Fruit fly (Drosophila melanogaster): ENCODE results near the gene Muc68D.

Muc68D gene

DNA sequence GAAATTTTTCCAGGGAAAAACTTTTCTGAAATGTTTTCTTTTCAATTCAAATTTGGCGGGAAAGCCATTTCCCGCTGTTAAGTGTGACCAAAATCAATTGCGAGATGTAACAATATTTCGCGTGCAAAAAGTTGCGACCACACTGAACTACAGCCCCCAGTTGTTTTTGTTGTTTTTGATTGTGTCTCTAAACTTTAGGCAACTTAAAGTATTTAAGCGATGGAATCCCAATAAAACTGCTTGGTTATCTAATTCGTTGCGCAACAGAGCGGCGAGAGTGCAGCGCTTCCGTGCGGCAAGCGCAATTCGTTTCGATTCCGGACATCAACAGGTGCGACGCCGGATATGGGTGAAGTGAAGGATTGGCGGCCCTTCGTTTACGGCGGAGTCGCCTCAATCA is 51.2 kb downstream of the Muc68D start, which contains the start of gene Bmcp:
Gene Bmcp (plus strand): TSS at position 155 of the 400 bp plus-strand sequence.
- TF ChIP-seq N (GFP tag; optimal IDR thresholded peaks at IDR 0.05) (no peak), HLH106 (tag; optimal IDR thresholded peaks at IDR 0.05) (no peak), CrebA (GFP tag; optimal IDR thresholded peaks at IDR 0.05; ENCODE audit: borderline replicate concordance) (no peak)

DNA sequence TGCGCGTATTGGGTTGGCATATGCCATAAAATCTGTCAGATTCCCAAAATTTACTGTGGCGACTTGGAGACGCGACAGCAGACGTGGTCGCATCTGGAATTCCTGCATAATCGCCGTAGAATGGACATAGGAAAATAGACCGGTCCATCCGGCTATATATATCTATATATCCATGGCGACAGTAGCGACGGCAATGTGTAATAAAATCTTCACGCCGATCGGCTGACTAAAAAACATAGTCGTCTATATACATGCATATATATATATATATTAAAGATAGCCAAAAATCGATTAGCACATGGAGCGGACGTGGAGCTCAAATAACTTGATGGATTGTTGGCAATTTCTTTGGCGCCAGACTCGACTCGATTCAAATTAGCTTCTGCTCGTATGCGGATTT is 54.0 kb downstream of the Muc68D start:
- TF ChIP-seq psq (GFP tag; optimal IDR thresholded peaks at IDR 0.05) (no peak), lola (GFP tag; optimal IDR thresholded peaks at IDR 0.05) (no peak), Vsx2 (GFP tag; optimal IDR thresholded peaks at IDR 0.05; ENCODE audit: partially characterized antibody) (no peak)

DNA sequence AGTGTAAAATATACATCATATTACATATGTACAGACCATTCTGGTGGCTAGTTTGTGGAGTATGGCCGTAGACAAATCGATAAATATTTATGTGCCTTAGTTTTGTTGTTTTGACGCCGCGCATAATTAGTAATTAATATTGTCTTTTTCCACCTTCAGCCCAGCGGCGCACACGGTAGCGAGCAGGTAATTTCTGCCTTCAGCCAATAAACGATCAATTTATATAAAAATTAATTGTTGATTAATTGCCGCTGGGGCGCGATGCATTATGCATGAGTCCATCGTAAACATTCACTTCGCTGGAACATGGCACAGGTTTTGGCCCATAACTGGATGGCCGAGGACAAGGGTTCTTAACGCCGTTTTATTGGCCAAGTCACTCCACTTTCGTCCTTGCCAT is 54.7 kb downstream of the Muc68D start:
- TF ChIP-seq woc (GFP tag; optimal IDR thresholded peaks at IDR 0.05) = no peak
- TF ChIP-seq br (GFP tag; optimal IDR thresholded peaks at IDR 0.05) = no peak
- TF ChIP-seq OdsH (GFP tag; optimal IDR thresholded peaks at IDR 0.05) = no peak
- no peak for TF ChIP-seq Abd-B (GFP tag; optimal IDR thresholded peaks at IDR 0.05)
- TF ChIP-seq h (GFP tag; optimal IDR thresholded peaks at IDR 0.05) = no peak
- no peak for TF ChIP-seq usp (GFP tag; optimal IDR thresholded peaks at IDR 0.05)
- TF ChIP-seq Sp1 (GFP tag; optimal IDR thresholded peaks at IDR 0.05) = no peak
- no peak for TF ChIP-seq N (GFP tag; optimal IDR thresholded peaks at IDR 0.05)
- no peak for TF ChIP-seq fru (GFP tag; optimal IDR thresholded peaks at IDR 0.05)
- no peak for TF ChIP-seq Vsx2 (GFP tag; optimal IDR thresholded peaks at IDR 0.05; ENCODE audit: partially characterized antibody)
- TF ChIP-seq sage (GFP tag; optimal IDR thresholded peaks at IDR 0.05) = no peak
- TF ChIP-seq ey (GFP tag; optimal IDR thresholded peaks at IDR 0.05) = no peak
- no peak for TF ChIP-seq Dfd (GFP tag; optimal IDR thresholded peaks at IDR 0.05)
- TF ChIP-seq foxo (GFP tag; optimal IDR thresholded peaks at IDR 0.05) = no peak
- no peak for TF ChIP-seq dsf (GFP tag; optimal IDR thresholded peaks at IDR 0.05; ENCODE audit: borderline replicate concordance)
